Worm (Caenorhabditis elegans) whole organism, L4 larva: Measurements from ENCODE around the gene F57A10.4.
"Not testable (repeated sequence)": the region's sequence is repeated elsewhere in the genome, so short reads cannot be mapped to it uniquely, and the experiment has no call there.

Experiments used
- F49E8.2 ChIP-seq: sonication (generic microtip); optimal IDR thresholded peaks from 2 replicates; lab custom pipeline; 2016; ENCODE audit warnings: missing compliant biosample characterization, mild to moderate bottlenecking, missing genetic modification characterization, borderline replicate concordance
- ces-1 ChIP-seq: fragments of 150-350 bp; sonication (generic microtip); optimal IDR thresholded peaks from 4 replicates; lab custom pipeline; 2014; ENCODE audit warnings: missing biosample characterization, missing genetic modification reagents, missing genetic modification characterization
- daf-12 ChIP-seq: fragments of 150-350 bp; optimal IDR thresholded peaks from 2 replicates; lab custom pipeline; 2014; ENCODE audit warnings: missing biosample characterization, missing genetic modification reagents, missing genetic modification characterization
- lin-15B ChIP-seq: fragments of 150-350 bp; sonication (generic microtip); optimal IDR thresholded peaks from 3 replicates; lab custom pipeline; 2014; ENCODE audit warnings: missing biosample characterization, missing genetic modification characterization
- mdt-29 ChIP-seq: fragments of 200-800 bp; sonication (Bioruptor generic); IDR thresholded peaks from 2 replicates; pipeline ENCODE4 v1.3.6; 2022; ENCODE audit warnings: missing genetic modification reagents, missing genetic modification characterization, missing compliant biosample characterization
- nhr-11 ChIP-seq: fragments of 150-350 bp; optimal IDR thresholded peaks from 2 replicates; lab custom pipeline; 2014; ENCODE audit warnings: missing biosample characterization, missing genetic modification characterization
- rbr-2 ChIP-seq: sonication (generic microtip); optimal IDR thresholded peaks from 2 replicates; lab custom pipeline; 2016; ENCODE audit warnings: missing genotype, missing genetic modification characterization, missing compliant biosample characterization
- sdz-12 ChIP-seq: fragments of 200-800 bp; sonication (Bioruptor generic); optimal IDR thresholded peaks from 2 replicates; lab custom pipeline; 2018; ENCODE audit warnings: mild to moderate bottlenecking, missing genetic modification characterization, missing compliant biosample characterization
- skn-1 ChIP-seq: fragments of 150-350 bp; optimal IDR thresholded peaks from 2 replicates; lab custom pipeline; 2014; ENCODE audit warnings: missing biosample characterization, missing genetic modification characterization
- zip-11 ChIP-seq: fragments of 200-800 bp; sonication (Bioruptor generic); IDR thresholded peaks from 2 replicates; pipeline ENCODE4 v1.3.6; 2022; ENCODE audit warnings: missing genetic modification characterization, missing compliant biosample characterization
- ztf-11 ChIP-seq: fragments of 150-350 bp; optimal IDR thresholded peaks from 2 replicates; lab custom pipeline; 2014; ENCODE audit warnings: missing biosample characterization, missing genetic modification characterization

ce11 chrV:15803748-15804147, 34.5 kb downstream of the F57A10.4 start, which contains the start of gene T26E4.18:
- TF ChIP-seq ztf-11; zip-11; lin-15B (tag; lab: Kevin White, UChicago); rbr-2 (tag; lab: Kevin White, UChicago); daf-12 (tag; lab: Kevin White, UChicago); ces-1 (GFP tag; lab: Kevin White, UChicago); skn-1; F49E8.2 (tag; lab: Kevin White, UChicago); nhr-11 (tag; lab: Kevin White, UChicago); mdt-29 (GFP tag; lab: Robert Waterston, UW); sdz-12 (GFP tag; lab: Kevin White, UChicago): not testable (repeated sequence)
